Fruit fly (Drosophila melanogaster) whole organism, wandering third instar larva: ENCODE measurements around the gene CG31441.

Experiments
- Mio ChIP-seq: sonication (Bioruptor generic); optimal IDR thresholded peaks from 2 replicates; lab custom pipeline; 2016; ENCODE audit warnings: missing biosample characterization, missing genetic modification characterization
- Myc ChIP-seq: fragments of >200 bp; optimal IDR thresholded peaks from 2 replicates; lab custom pipeline; 2017
- br ChIP-seq: fragments of 200-800 bp; sonication (Bioruptor generic); optimal IDR thresholded peaks from 2 replicates; lab custom pipeline; 2016; ENCODE audit warnings: missing biosample characterization, missing genetic modification characterization
- dmrt93B ChIP-seq: fragments of 200-800 bp; sonication (Bioruptor generic); optimal IDR thresholded peaks from 2 replicates; lab custom pipeline; 2018; ENCODE audit warnings: missing biosample characterization, mild to moderate bottlenecking, missing genetic modification characterization
- h ChIP-seq: fragments of 200-800 bp; sonication (Bioruptor generic); optimal IDR thresholded peaks from 3 replicates; lab custom pipeline; 2016; ENCODE audit warnings: missing biosample characterization, mild to moderate bottlenecking, missing genetic modification characterization

DNA sequence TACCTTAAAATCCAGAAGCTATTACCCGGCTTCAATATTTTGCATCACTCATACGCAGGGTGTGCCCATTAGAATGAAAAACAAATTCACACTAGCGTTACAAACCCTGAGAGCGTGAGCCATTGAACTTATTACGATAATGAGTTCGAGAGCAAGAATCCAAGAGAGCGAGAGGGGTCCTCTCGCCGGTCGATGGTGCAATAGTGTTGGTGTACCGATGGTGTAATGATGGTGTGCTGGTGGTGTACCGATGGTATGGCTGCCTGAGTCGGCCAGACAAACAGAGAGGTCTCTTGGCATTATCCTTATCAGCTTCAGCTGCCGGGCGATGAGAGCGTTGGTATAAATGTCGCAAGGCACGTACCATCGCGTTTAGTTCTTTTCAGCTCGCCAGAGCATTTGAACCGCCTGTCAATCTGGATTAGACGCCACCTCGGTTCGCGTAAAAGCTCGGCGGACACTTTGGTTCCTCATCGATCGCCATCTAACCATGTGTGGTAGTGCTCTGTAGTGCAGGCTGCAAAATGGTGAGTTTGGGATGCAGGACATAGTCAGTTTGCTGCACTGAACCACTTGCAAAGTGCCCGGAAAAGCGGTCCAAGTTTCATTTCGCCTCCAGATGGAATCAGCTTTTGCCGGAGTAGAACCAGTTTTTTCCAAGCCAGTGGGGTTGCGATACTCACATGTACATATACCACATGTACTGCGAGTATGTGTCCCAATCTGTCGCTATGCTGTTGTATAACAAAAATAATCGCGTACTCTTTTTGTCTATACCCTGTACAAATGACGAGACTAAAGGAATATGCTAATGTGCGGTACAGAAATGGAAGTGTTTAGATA is 35.8 kb upstream of the CG31441 start:
- TF ChIP-seq dmrt93B (no peak), Mio (no peak), Myc (lab: Kevin White, UChicago) (no peak), h (no peak), br (no peak)
